Worm (Caenorhabditis elegans): ENCODE results near the gene F10E7.1.
"Not testable (repeated sequence)": the region's sequence is repeated elsewhere in the genome, so short reads cannot be mapped to it uniquely, and the experiment has no call there.

Gene F10E7.1

ce11 chrII:7151969-7152631, 25.5 kb downstream of the F10E7.1 start, which contains the start of gene fust-1 (continued):
- TF ChIP-seq ama-1 (optimal IDR thresholded peaks at IDR 0.05), result peak; percentile 89
- peak; percentile 93 for TF ChIP-seq sox-4 (tag; optimal IDR thresholded peaks at IDR 0.05)
- peak; percentile 95 for TF ChIP-seq unc-86 (tag; optimal IDR thresholded peaks at IDR 0.05)
- TF ChIP-seq ceh-8 (GFP tag; optimal IDR thresholded peaks at IDR 0.05), result peak; percentile 95
- TF ChIP-seq elt-2 (tag; optimal IDR thresholded peaks at IDR 0.05), result peak; percentile 93
- TF ChIP-seq unc-98 (GFP tag; IDR thresholded peaks at IDR 0.05), result peak; percentile 83
- TF ChIP-seq elt-3 (tag; optimal IDR thresholded peaks at IDR 0.05), result peak in 5 of 6 experiments; percentile 89 to 98 (median 94)
- TF ChIP-seq nhr-28 (tag; optimal IDR thresholded peaks at IDR 0.05), result peak; percentile 4
- peak; percentile 98 for TF ChIP-seq skn-1 (tag; optimal IDR thresholded peaks at IDR 0.05)
- TF ChIP-seq F16B12.6 (tag; optimal IDR thresholded peaks at IDR 0.05), result peak; percentile 78
- peak; percentile 94 to 96 for TF ChIP-seq efl-1 (optimal IDR thresholded peaks at IDR 0.05)
- TF ChIP-seq efl-1 (GFP tag; optimal IDR thresholded peaks at IDR 0.05 in 1 of 2), result peak; percentile 86 to 99
- peak; percentile 90 for TF ChIP-seq sup-37 (GFP tag; optimal IDR thresholded peaks at IDR 0.05)
- no peak for TF ChIP-seq nhr-12 (tag; optimal IDR thresholded peaks at IDR 0.05)
- TF ChIP-seq C34B4.2 (tag; optimal IDR thresholded peaks at IDR 0.05), result peak; percentile 50
- peak; percentile 92 for TF ChIP-seq snpc-4 (tag; optimal IDR thresholded peaks at IDR 0.05)
- TF ChIP-seq mef-2 (tag; optimal IDR thresholded peaks at IDR 0.05), result peak; percentile 75
- TF ChIP-seq xbp-1 (tag; optimal IDR thresholded peaks at IDR 0.05), result peak; percentile 96
- peak; percentile 79 for TF ChIP-seq nhr-237 (tag; optimal IDR thresholded peaks at IDR 0.05)
- peak; percentile 94 for TF ChIP-seq mab-9 (GFP tag; IDR thresholded peaks at IDR 0.05)
- peak; percentile 98 for TF ChIP-seq dsc-1 (tag; optimal IDR thresholded peaks at IDR 0.05)
- TF ChIP-seq nhr-47 (tag; optimal IDR thresholded peaks at IDR 0.05), result peak; percentile 98
- TF ChIP-seq egl-27 (tag; optimal IDR thresholded peaks at IDR 0.05), result peak in 1 of 2 experiments; percentile 24
- peak; percentile 99 for TF ChIP-seq nhr-85 (tag)
- peak; percentile 97 for TF ChIP-seq lsy-2 (tag; optimal IDR thresholded peaks at IDR 0.05)
- peak; percentile 81 for TF ChIP-seq ceh-88 (GFP tag; IDR thresholded peaks at IDR 0.05)
- peak; percentile 88 for TF ChIP-seq zip-4 (GFP tag; optimal IDR thresholded peaks at IDR 0.05)
- peak; percentile 48 for TF ChIP-seq ceh-63 (GFP tag; optimal IDR thresholded peaks at IDR 0.05)
- TF ChIP-seq zag-1 (tag; optimal IDR thresholded peaks at IDR 0.05), result peak; percentile 41
- peak; percentile 98 for TF ChIP-seq nhr-71 (tag; optimal IDR thresholded peaks at IDR 0.05)
- peak; percentile 98 for TF ChIP-seq unc-130 (tag; optimal IDR thresholded peaks at IDR 0.05)
- no peak for TF ChIP-seq sptf-1 (tag; optimal IDR thresholded peaks at IDR 0.05)
- peak; percentile 81 for TF ChIP-seq fkh-4 (tag; optimal IDR thresholded peaks at IDR 0.05; ENCODE audit: borderline replicate concordance)
- TF ChIP-seq lin-35 (GFP tag; optimal IDR thresholded peaks at IDR 0.05), result peak; percentile 90 to 94
- TF ChIP-seq nhr-90 (tag; optimal IDR thresholded peaks at IDR 0.05; ENCODE audit: poor library complexity), result peak; percentile 97
- peak; percentile 72 for TF ChIP-seq vab-15 (tag; optimal IDR thresholded peaks at IDR 0.05)
- peak; percentile 95 for TF ChIP-seq nhr-11 (tag; optimal IDR thresholded peaks at IDR 0.05)

- TF ChIP-seq efl-1 (optimal IDR thresholded peaks at IDR 0.05), result not testable (repeated sequence)
- TF ChIP-seq efl-1 (GFP tag; optimal IDR thresholded peaks at IDR 0.05 in 1 of 2), result peak in 1 of 2 experiments; percentile 50
These were observed 26.5 kb downstream of the F10E7.1 start for ce11 chrII:7153095-7153494.

ce11 chrII:7154711-7155110, 28.2 kb downstream of the F10E7.1 start:
- TF ChIP-seq fkh-4 (tag; optimal IDR thresholded peaks at IDR 0.05; ENCODE audit: borderline replicate concordance), result no peak
- TF ChIP-seq ceh-8 (GFP tag; optimal IDR thresholded peaks at IDR 0.05), result peak; percentile 19
- TF ChIP-seq lir-3 (tag; optimal IDR thresholded peaks at IDR 0.05; ENCODE audit: poor library complexity), result no peak
- no peak for TF ChIP-seq efl-1 (optimal IDR thresholded peaks at IDR 0.05)
- TF ChIP-seq efl-1 (GFP tag; optimal IDR thresholded peaks at IDR 0.05 in 1 of 2), result peak in 1 of 2 experiments; percentile 28
- TF ChIP-seq swsn-7 (tag; optimal IDR thresholded peaks at IDR 0.05), result no peak
- TF ChIP-seq snpc-4 (tag; optimal IDR thresholded peaks at IDR 0.05), result no peak
